Worm (Caenorhabditis elegans): ENCODE results near the gene acd-4.
A peak's percentile ranks its signal among the peaks of the same experiment; 100 is the strongest.

The acd-4 gene

DNA sequence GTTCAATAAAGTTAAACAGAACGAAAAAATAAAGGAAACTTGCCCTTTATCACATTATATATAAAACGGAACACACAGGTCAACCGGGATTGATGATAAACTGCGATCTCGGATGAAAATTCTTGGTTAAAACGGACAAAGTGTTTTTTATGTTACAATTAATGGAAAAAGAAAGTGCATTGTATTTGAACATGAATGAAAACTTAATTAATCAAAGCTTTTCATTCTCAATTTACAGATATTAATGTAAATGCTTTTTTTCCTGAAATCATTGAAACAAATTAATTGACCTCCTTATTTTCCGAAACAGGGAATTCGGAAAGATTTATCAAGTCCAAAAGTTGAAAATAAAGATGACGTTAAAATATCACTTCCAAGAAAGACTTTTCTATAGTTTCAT, 36.6 kb upstream of the acd-4 start, which contains the start of gene F41E6.8:
F41E6.8 (minus strand) TSS at position 101 of the 400 bp plus-strand sequence.
- no peak for TF ChIP-seq elt-1 (tag; optimal IDR thresholded peaks at IDR 0.05)
- no peak for TF ChIP-seq mbf-1 (tag; optimal IDR thresholded peaks at IDR 0.05)
- no peak for TF ChIP-seq Y55F3AM.14 (GFP tag; optimal IDR thresholded peaks at IDR 0.05)
- TF ChIP-seq aly-2 (tag; optimal IDR thresholded peaks at IDR 0.05): no peak
- TF ChIP-seq ceh-16 (tag; optimal IDR thresholded peaks at IDR 0.05): no peak
- no peak for TF ChIP-seq elt-3 (tag; optimal IDR thresholded peaks at IDR 0.05)
- TF ChIP-seq nhr-23 (tag; optimal IDR thresholded peaks at IDR 0.05): no peak
- no peak for TF ChIP-seq egl-27 (tag; optimal IDR thresholded peaks at IDR 0.05)
- no peak for TF ChIP-seq R02D3.7 (tag; optimal IDR thresholded peaks at IDR 0.05)
- no peak for TF ChIP-seq nhr-129 (tag; optimal IDR thresholded peaks at IDR 0.05)
- TF ChIP-seq lsy-2 (tag; optimal IDR thresholded peaks at IDR 0.05): no peak
- TF ChIP-seq nhr-12 (tag; optimal IDR thresholded peaks at IDR 0.05): no peak
- TF ChIP-seq unc-39 (tag; optimal IDR thresholded peaks at IDR 0.05): no peak

DNA sequence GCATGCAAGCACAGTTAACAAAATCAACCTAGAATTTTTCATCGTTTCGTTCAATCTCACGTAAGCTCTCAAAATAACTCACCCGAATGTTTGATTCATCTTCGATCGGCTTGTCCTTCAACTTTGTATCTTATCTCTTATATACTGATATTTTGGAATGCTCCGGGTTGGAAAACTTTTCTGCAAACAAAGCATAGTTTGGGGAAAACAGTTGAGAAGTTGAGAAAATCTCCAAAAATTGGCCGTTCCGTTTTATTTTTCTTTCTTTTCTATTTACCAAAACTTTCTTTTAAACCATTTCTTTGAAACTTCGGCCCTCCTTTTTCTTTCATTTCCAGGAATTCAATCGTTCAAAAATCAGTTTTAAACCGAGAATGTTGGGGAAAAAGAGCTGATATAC, 35.4 kb upstream of the acd-4 start, which contains the start of gene F41E6.15:
F41E6.15 (minus strand) TSS at position 101 of the 400 bp plus-strand sequence.
- no peak for TF ChIP-seq nhr-10 (tag; optimal IDR thresholded peaks at IDR 0.05)
- TF ChIP-seq alr-1 (tag; optimal IDR thresholded peaks at IDR 0.05): no peak

DNA sequence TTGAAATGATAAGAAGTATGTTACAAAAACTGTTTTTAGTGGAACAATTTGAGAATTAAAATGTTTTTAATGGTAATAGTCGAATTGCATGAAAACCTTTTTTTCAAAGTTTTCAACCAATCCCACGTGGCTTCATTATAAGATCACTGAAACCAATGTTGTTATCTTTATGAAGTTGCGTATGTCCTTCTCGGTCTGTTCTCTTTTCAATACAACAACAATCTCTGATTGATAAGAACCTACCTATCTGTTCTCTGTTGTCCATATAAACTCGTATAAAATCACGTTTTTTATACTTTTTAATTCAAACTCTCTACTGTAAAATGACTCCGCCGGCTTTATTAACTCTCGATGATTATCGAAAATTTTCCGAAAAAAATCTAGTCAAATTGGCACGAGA, 34.7 kb upstream of the acd-4 start, which contains the start of gene F41E6.5:
F41E6.5 (plus strand) TSS at position 209 of the 400 bp plus-strand sequence.
- TF ChIP-seq crh-2 (tag; optimal IDR thresholded peaks at IDR 0.05): peak; percentile 72
- TF ChIP-seq R02D3.7 (tag; optimal IDR thresholded peaks at IDR 0.05): no peak
- no peak for TF ChIP-seq mdl-1 (tag; optimal IDR thresholded peaks at IDR 0.05)
- no peak for TF ChIP-seq nhr-237 (tag; optimal IDR thresholded peaks at IDR 0.05)
- TF ChIP-seq peb-1 (tag; optimal IDR thresholded peaks at IDR 0.05): no peak
- no peak for TF ChIP-seq skn-1 (tag; optimal IDR thresholded peaks at IDR 0.05)
- no peak for TF ChIP-seq nhr-77 (tag; optimal IDR thresholded peaks at IDR 0.05)
- TF ChIP-seq nhr-129 (tag; optimal IDR thresholded peaks at IDR 0.05): no peak
- no peak for TF ChIP-seq lsy-2 (tag; optimal IDR thresholded peaks at IDR 0.05)
- TF ChIP-seq ceh-82 (tag; optimal IDR thresholded peaks at IDR 0.05): no peak
- peak; percentile 47 for TF ChIP-seq sma-9 (GFP tag; optimal IDR thresholded peaks at IDR 0.05)
- TF ChIP-seq sma-9 (tag; optimal IDR thresholded peaks at IDR 0.05): no peak
- TF ChIP-seq lin-39 (tag; optimal IDR thresholded peaks at IDR 0.05): no peak
- TF ChIP-seq alr-1 (tag; optimal IDR thresholded peaks at IDR 0.05): no peak
- TF ChIP-seq nhr-25 (tag; optimal IDR thresholded peaks at IDR 0.05): no peak
- TF ChIP-seq nhr-21 (tag; optimal IDR thresholded peaks at IDR 0.05): peak; percentile 1
- TF ChIP-seq nhr-12 (tag; optimal IDR thresholded peaks at IDR 0.05): no peak
- TF ChIP-seq fos-1 (tag; optimal IDR thresholded peaks at IDR 0.05): peak; percentile 26
- TF ChIP-seq zag-1 (tag; optimal IDR thresholded peaks at IDR 0.05): no peak
- TF ChIP-seq egl-27 (tag; optimal IDR thresholded peaks at IDR 0.05): no peak
- no peak for TF ChIP-seq dmd-4 (tag; optimal IDR thresholded peaks at IDR 0.05)
- TF ChIP-seq sma-3 (GFP tag; optimal IDR thresholded peaks at IDR 0.05): no peak
- no peak for TF ChIP-seq ZK546.5 (tag; optimal IDR thresholded peaks at IDR 0.05)
- no peak for TF ChIP-seq unc-39 (tag; optimal IDR thresholded peaks at IDR 0.05)
- TF ChIP-seq blmp-1 (tag; optimal IDR thresholded peaks at IDR 0.05; ENCODE audit: insufficient read depth): no peak
- TF ChIP-seq aly-2 (tag; optimal IDR thresholded peaks at IDR 0.05): no peak
- no peak for TF ChIP-seq snpc-4 (tag; optimal IDR thresholded peaks at IDR 0.05)
- TF ChIP-seq C34F6.9 (tag; optimal IDR thresholded peaks at IDR 0.05): no peak
- no peak for TF ChIP-seq unc-55 (GFP tag; optimal IDR thresholded peaks at IDR 0.05)

DNA sequence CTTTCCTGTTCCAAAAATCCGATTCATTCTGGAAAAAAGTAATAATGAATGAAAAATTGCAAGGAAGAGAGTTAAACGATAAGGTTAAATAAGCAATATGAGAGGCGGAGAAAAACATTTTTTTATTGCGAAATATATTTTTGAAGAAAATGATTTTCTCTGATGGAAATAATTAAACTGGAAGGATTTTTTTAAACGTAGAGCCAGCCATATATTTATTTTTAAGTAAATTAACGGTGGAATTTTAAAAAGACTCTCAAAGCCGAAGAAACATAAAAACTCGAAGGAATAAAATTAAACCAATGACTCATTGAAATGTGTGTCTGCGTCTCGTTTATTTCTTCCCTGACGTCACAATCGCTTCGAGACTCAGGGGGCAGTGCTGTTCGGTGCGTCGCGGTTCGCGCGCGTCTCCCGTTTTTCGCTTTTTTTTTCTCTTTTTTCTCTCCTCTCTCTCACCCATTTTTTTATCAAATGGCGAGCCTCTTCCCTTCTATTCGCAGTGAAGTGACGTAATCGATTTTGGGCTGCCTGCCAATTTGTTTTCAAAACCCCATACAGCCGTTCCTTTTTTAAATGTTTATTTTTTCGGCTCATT, 31.8 kb upstream of the acd-4 start, which contains the start of gene vps-60:
vps-60 (minus strand) TSS at position 30 of the 598 bp plus-strand sequence.
- no peak for TF ChIP-seq nhr-11 (tag; optimal IDR thresholded peaks at IDR 0.05)
- TF ChIP-seq sma-3 (GFP tag; optimal IDR thresholded peaks at IDR 0.05): peak; percentile 94
- TF ChIP-seq mbf-1 (tag; optimal IDR thresholded peaks at IDR 0.05): no peak
- peak; percentile 51 for TF ChIP-seq unc-62 (GFP tag; optimal IDR thresholded peaks at IDR 0.05)
- TF ChIP-seq mab-5 (tag; optimal IDR thresholded peaks at IDR 0.05): peak; percentile 85
- TF ChIP-seq ZK546.5 (tag; optimal IDR thresholded peaks at IDR 0.05): peak; percentile 27
- TF ChIP-seq unc-39 (tag; optimal IDR thresholded peaks at IDR 0.05): no peak
- no peak for TF ChIP-seq elt-3 (tag; optimal IDR thresholded peaks at IDR 0.05)
- TF ChIP-seq mdl-1 (tag; optimal IDR thresholded peaks at IDR 0.05): peak; percentile 29 to 72
- peak; percentile 84 for TF ChIP-seq zag-1 (tag; optimal IDR thresholded peaks at IDR 0.05)
- no peak for TF ChIP-seq alr-1 (tag; optimal IDR thresholded peaks at IDR 0.05)
- TF ChIP-seq Y55F3AM.14 (GFP tag; optimal IDR thresholded peaks at IDR 0.05): peak; percentile 75
- TF ChIP-seq egl-27 (tag; optimal IDR thresholded peaks at IDR 0.05): peak; percentile 71
- TF ChIP-seq nhr-237 (tag; optimal IDR thresholded peaks at IDR 0.05): no peak
- TF ChIP-seq fos-1 (tag; optimal IDR thresholded peaks at IDR 0.05): peak; percentile 100
- TF ChIP-seq crh-2 (tag; optimal IDR thresholded peaks at IDR 0.05): peak; percentile 98
- TF ChIP-seq gmeb-1 (tag; optimal IDR thresholded peaks at IDR 0.05): peak; percentile 84
- TF ChIP-seq nhr-21 (tag; optimal IDR thresholded peaks at IDR 0.05): peak; percentile 87
- no peak for TF ChIP-seq elt-1 (tag; optimal IDR thresholded peaks at IDR 0.05)
- no peak for TF ChIP-seq ztf-1 (GFP tag; conservative IDR thresholded peaks at IDR 0.05)
- no peak for TF ChIP-seq nhr-12 (tag; optimal IDR thresholded peaks at IDR 0.05)
- TF ChIP-seq ama-1 (optimal IDR thresholded peaks at IDR 0.05): peak; percentile 64
- TF ChIP-seq lsy-2 (tag; optimal IDR thresholded peaks at IDR 0.05): peak; percentile 74 to 93
- TF ChIP-seq sem-4 (tag; optimal IDR thresholded peaks at IDR 0.05): peak; percentile 90
- no peak for TF ChIP-seq aly-2 (tag; optimal IDR thresholded peaks at IDR 0.05)
- TF ChIP-seq nhr-6 (tag; optimal IDR thresholded peaks at IDR 0.05): peak; percentile 76
- no peak for TF ChIP-seq ceh-82 (tag; optimal IDR thresholded peaks at IDR 0.05)
- TF ChIP-seq lin-13 (GFP tag; optimal IDR thresholded peaks at IDR 0.05): peak; percentile 94
- TF ChIP-seq C34F6.9 (tag; optimal IDR thresholded peaks at IDR 0.05): peak; percentile 98
